Worm (Caenorhabditis elegans) whole organism, midembryonic: ENCODE measurements around the gene rbm-17.

Experiments
- tab-1 ChIP-seq: fragments of 200-800 bp; sonication (Bioruptor generic); IDR thresholded peaks from 2 replicates; pipeline ENCODE4 v1.3.6; 2022; ENCODE audit warnings: missing genetic modification characterization, missing compliant biosample characterization
- ztf-23 ChIP-seq: fragments of 200-800 bp; sonication (Bioruptor generic); IDR thresholded peaks from 2 replicates; pipeline ENCODE4 v1.3.6; 2022; ENCODE audit warnings: missing genetic modification reagents, missing genetic modification characterization, missing compliant biosample characterization
- ztf-29 ChIP-seq: fragments of 200-800 bp; sonication (Bioruptor generic); IDR thresholded peaks from 2 replicates; pipeline ENCODE4 v1.3.6; 2022; ENCODE audit warnings: missing genetic modification reagents, missing genetic modification characterization, missing compliant biosample characterization

DNA sequence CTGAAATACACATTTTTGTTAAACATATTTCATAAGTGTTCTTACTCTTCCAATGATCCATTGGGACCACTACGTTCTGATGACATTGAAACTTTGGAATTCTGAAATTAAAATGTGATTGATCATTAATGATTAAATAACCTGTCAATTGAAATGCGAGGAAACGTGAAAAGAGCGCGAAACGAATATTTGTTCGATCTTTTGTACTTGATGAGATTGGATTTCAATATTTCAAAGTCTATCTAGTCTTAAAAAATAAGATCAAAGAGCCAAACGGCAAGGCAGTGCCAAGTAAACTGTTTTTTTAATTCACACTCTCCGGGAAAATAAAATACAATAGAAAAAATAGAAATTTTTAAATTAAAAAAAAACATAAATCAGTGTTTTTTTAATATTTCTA lies 43.8 kb downstream of the rbm-17 start, which contains the start of gene ZK792.4:
- TF ChIP-seq ztf-29 (GFP tag; lab: Robert Waterston, UW), result no peak
- no peak for TF ChIP-seq ztf-23 (GFP tag; lab: Robert Waterston, UW)
- no peak for TF ChIP-seq tab-1
